Fruit fly (Drosophila melanogaster) whole organism, prepupa: ENCODE measurements around the gene CG9515.

Experiments used
- Blimp-1 ChIP-seq: fragments of 200-800 bp; sonication (Bioruptor generic); optimal IDR thresholded peaks from 3 replicates; lab custom pipeline; 2017; ENCODE audit warnings: missing biosample characterization, missing genetic modification characterization, mild to moderate bottlenecking, moderate library complexity, missing genetic modification reagents
- CG11294 ChIP-seq: fragments of 200-800 bp; sonication (Bioruptor generic); IDR thresholded peaks from 2 replicates; pipeline ENCODE4 v1.3.6; 2022; ENCODE audit warnings: missing biosample characterization, missing genetic modification characterization
- CG11762 ChIP-seq: fragments of 200-800 bp; sonication (Bioruptor generic); optimal IDR thresholded peaks from 3 replicates; lab custom pipeline; 2016; ENCODE audit warnings: missing biosample characterization, missing genetic modification characterization; ENCODE audit not compliant: insufficient read depth
- CG11902 ChIP-seq: fragments of 200-800 bp; sonication (Bioruptor generic); optimal IDR thresholded peaks from 3 replicates; lab custom pipeline; 2016; ENCODE audit warnings: missing biosample characterization, missing genetic modification characterization
- CG16779 ChIP-seq: fragments of 200-800 bp; sonication (Bioruptor generic); optimal IDR thresholded peaks from 3 replicates; lab custom pipeline; 2017; ENCODE audit warnings: missing biosample characterization, mild to moderate bottlenecking, missing genetic modification characterization
- CG3919 ChIP-seq: fragments of 200-800 bp; sonication (Bioruptor generic); optimal IDR thresholded peaks from 3 replicates; lab custom pipeline; 2016; ENCODE audit warnings: missing biosample characterization, missing genetic modification characterization
- CG4318 ChIP-seq: fragments of 200-800 bp; sonication (Bioruptor generic); optimal IDR thresholded peaks from 3 replicates; lab custom pipeline; 2017; ENCODE audit warnings: missing biosample characterization, mild to moderate bottlenecking, missing genetic modification characterization
- CG6276 ChIP-seq: fragments of 200-800 bp; sonication (Bioruptor generic); optimal IDR thresholded peaks from 2 replicates; lab custom pipeline; 2017; ENCODE audit warnings: missing biosample characterization, mild to moderate bottlenecking, missing genetic modification characterization
- CG6792 ChIP-seq: fragments of 200-800 bp; sonication (Bioruptor generic); optimal IDR thresholded peaks from 3 replicates; lab custom pipeline; 2016; ENCODE audit warnings: missing biosample characterization, missing genetic modification characterization
- CG6808 ChIP-seq: fragments of 200-800 bp; sonication (Bioruptor generic); optimal IDR thresholded peaks from 3 replicates; lab custom pipeline; 2017; ENCODE audit warnings: missing biosample characterization, missing genetic modification characterization, mild to moderate bottlenecking, moderate library complexity, missing genetic modification reagents
- CG6854 ChIP-seq: fragments of 200-800 bp; sonication (Bioruptor generic); optimal IDR thresholded peaks from 2 replicates; lab custom pipeline; 2017; ENCODE audit warnings: missing biosample characterization, mild to moderate bottlenecking, missing genetic modification characterization
- CG7368 ChIP-seq: fragments of 200-800 bp; sonication (Bioruptor generic); optimal IDR thresholded peaks from 3 replicates; lab custom pipeline; 2016; ENCODE audit warnings: missing biosample characterization, missing genetic modification characterization
- CG8632 ChIP-seq: fragments of 200-800 bp; sonication (Bioruptor generic); optimal IDR thresholded peaks from 3 replicates; lab custom pipeline; 2016; ENCODE audit warnings: missing biosample characterization, missing genetic modification characterization
- Eip75B ChIP-seq: fragments of 200-800 bp; sonication (Bioruptor generic); optimal IDR thresholded peaks from 3 replicates; lab custom pipeline; 2016; ENCODE audit warnings: missing biosample characterization, missing genetic modification characterization
- Eip78C ChIP-seq: fragments of 200-800 bp; sonication (Bioruptor generic); peaks from one replicate; lab custom pipeline; 2016; ENCODE audit warnings: missing biosample characterization, missing genetic modification characterization
- Eip93F ChIP-seq: fragments of 200-800 bp; sonication (Bioruptor generic); optimal IDR thresholded peaks from 2 replicates; lab custom pipeline; 2016; ENCODE audit warnings: missing biosample characterization, mild to moderate bottlenecking, missing genetic modification characterization
- Ets21C ChIP-seq: fragments of 200-800 bp; sonication (Bioruptor generic); optimal IDR thresholded peaks from 3 replicates; lab custom pipeline; 2016; ENCODE audit warnings: missing biosample characterization, missing genetic modification characterization
- Ets96B ChIP-seq: fragments of 200-800 bp; optimal IDR thresholded peaks from 2 replicates; lab custom pipeline; 2019; ENCODE audit warnings: missing biosample characterization, mild to moderate bottlenecking, missing genetic modification characterization, moderate library complexity
- Gug ChIP-seq: fragments of 200-800 bp; sonication (Bioruptor generic); IDR thresholded peaks from 2 replicates; pipeline ENCODE4 v1.3.6; 2022; ENCODE audit warnings: missing biosample characterization, missing genetic modification characterization
- Hr4 ChIP-seq: fragments of 200-800 bp; sonication (Bioruptor generic); optimal IDR thresholded peaks from 3 replicates; lab custom pipeline; 2016; ENCODE audit warnings: missing biosample characterization, missing genetic modification characterization
- Lpt ChIP-seq: fragments of 200-800 bp; sonication (Bioruptor generic); optimal IDR thresholded peaks from 3 replicates; lab custom pipeline; 2016; ENCODE audit warnings: missing biosample characterization, missing genetic modification characterization
- Met ChIP-seq: fragments of 200-800 bp; sonication (Bioruptor generic); optimal IDR thresholded peaks from 3 replicates; lab custom pipeline; 2016; ENCODE audit warnings: missing biosample characterization, missing genetic modification characterization
- Smox ChIP-seq: fragments of 200-800 bp; sonication (Bioruptor generic); optimal IDR thresholded peaks from 3 replicates; lab custom pipeline; 2016; ENCODE audit warnings: missing biosample characterization, missing genetic modification characterization
- Sox14 ChIP-seq: fragments of 200-800 bp; sonication (Bioruptor generic); optimal IDR thresholded peaks from 3 replicates; lab custom pipeline; 2016; ENCODE audit warnings: missing biosample characterization, missing genetic modification characterization
- Sox15 ChIP-seq: fragments of 200-800 bp; sonication (Bioruptor generic); optimal IDR thresholded peaks from 3 replicates; lab custom pipeline; 2016; ENCODE audit warnings: missing biosample characterization, missing genetic modification characterization
- achi ChIP-seq: fragments of 200-800 bp; sonication (Bioruptor generic); optimal IDR thresholded peaks from 3 replicates; lab custom pipeline; 2016; ENCODE audit warnings: missing biosample characterization, missing genetic modification characterization
- cyc ChIP-seq: fragments of 200-800 bp; sonication (Bioruptor generic); optimal IDR thresholded peaks from 3 replicates; lab custom pipeline; 2016; ENCODE audit warnings: missing biosample characterization, missing genetic modification characterization
- dsx ChIP-seq: fragments of 200-800 bp; optimal IDR thresholded peaks from 3 replicates; lab custom pipeline; 2019; ENCODE audit warnings: missing biosample characterization, mild to moderate bottlenecking, missing genetic modification characterization, moderate library complexity; ENCODE audit not compliant: poor library complexity, severe bottlenecking
- fd59A ChIP-seq: fragments of 200-800 bp; sonication (Bioruptor generic); optimal IDR thresholded peaks from 2 replicates; lab custom pipeline; 2017; ENCODE audit warnings: missing biosample characterization, mild to moderate bottlenecking, missing genetic modification characterization, missing genetic modification reagents
- fd85E ChIP-seq: fragments of 200-800 bp; sonication (Bioruptor generic); optimal IDR thresholded peaks from 3 replicates; lab custom pipeline; 2016; ENCODE audit warnings: missing biosample characterization, missing genetic modification characterization
- net ChIP-seq: fragments of 200-800 bp; sonication (Bioruptor generic); optimal IDR thresholded peaks from 3 replicates; lab custom pipeline; 2016; ENCODE audit warnings: missing biosample characterization, missing genetic modification characterization
- salr ChIP-seq, 2 experiments: fragments of 200-800 bp; sonication (Bioruptor generic); optimal IDR thresholded peaks; 3 replicates each; lab custom pipeline; 2016 to 2018; ENCODE audit warnings: missing biosample characterization in 2 of 2, missing genetic modification characterization in 2 of 2, mild to moderate bottlenecking in 1 of 2
- ss ChIP-seq, 2 experiments: fragments of 200-800 bp; sonication (Bioruptor generic); optimal IDR thresholded peaks; 2 replicates in 1 of 2; 3 replicates in 1 of 2; lab custom pipeline; 2017 to 2018; ENCODE audit warnings: mild to moderate bottlenecking in 2 of 2, missing biosample characterization in 2 of 2, missing genetic modification characterization in 2 of 2, moderate library complexity in 1 of 2
- svp ChIP-seq: fragments of 200-800 bp; sonication (Bioruptor generic); peaks from one replicate; lab custom pipeline; 2016; ENCODE audit warnings: missing biosample characterization, missing genetic modification characterization
- vri ChIP-seq: fragments of 200-800 bp; sonication (Bioruptor generic); optimal IDR thresholded peaks from 3 replicates; lab custom pipeline; 2016; ENCODE audit warnings: missing biosample characterization, mild to moderate bottlenecking, missing genetic modification characterization

The CG9515 gene

DNA sequence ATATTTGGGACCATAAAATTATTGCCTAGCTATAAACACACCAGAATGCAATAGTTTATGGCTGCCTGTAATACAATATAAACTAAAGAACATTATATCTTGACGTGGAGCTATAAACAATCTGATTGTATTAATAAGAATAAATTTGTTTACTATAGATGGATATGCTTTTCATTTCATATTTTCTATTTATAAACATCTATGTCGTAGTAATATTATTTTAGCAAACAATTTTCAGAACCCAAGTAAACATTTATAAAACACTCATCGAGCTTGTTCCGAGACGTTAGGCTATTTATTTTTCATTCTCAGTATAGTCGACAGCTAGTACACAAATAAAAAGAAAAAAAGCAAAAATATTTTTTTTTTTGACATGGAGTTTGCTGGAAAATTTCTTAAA lies 37.3 kb upstream of the CG9515 start, which contains the start of gene CG18662:
TSS of gene CG18662 (plus strand) at position 301 of the 400 bp plus-strand sequence.
- TF ChIP-seq CG6854 (no peak), CG11762 (no peak), fd85E (no peak), Ets21C (GFP tag; lab: Kevin White, UChicago) (no peak), dsx (no peak), net (GFP tag; lab: Kevin White, UChicago) (no peak), Sox14 (GFP tag; lab: Kevin White, UChicago) (no peak), Eip93F (GFP tag; lab: Kevin White, UChicago) (no peak)

dm6 chr2L:8975328-8975727 lies 32.3 kb upstream of the CG9515 start, which contains the start of gene CG9541:
TSS of gene CG9541 (minus strand) at chr2L:8975428.
- TF ChIP-seq CG16779 (tag; lab: Kevin White, UChicago) = no peak
- TF ChIP-seq Blimp-1 (GFP tag; lab: Kevin White, UChicago) = no peak
- TF ChIP-seq CG11294 (GFP tag; lab: Robert Waterston, UW) = no peak
- TF ChIP-seq Lpt = no peak
- no peak for TF ChIP-seq Gug (GFP tag; lab: Robert Waterston, UW)
- no peak for TF ChIP-seq svp (GFP tag; lab: Kevin White, UChicago)
- TF ChIP-seq CG7368 (GFP tag; lab: Kevin White, UChicago) = no peak
- TF ChIP-seq CG6854 = no peak
- TF ChIP-seq, all 60 proteins: peak for 0

- TF ChIP-seq CG16779 (tag; lab: Kevin White, UChicago) (no peak), CG6854 (no peak), CG11902 (GFP tag; lab: Kevin White, UChicago) (no peak), CG4318 (GFP tag; lab: Kevin White, UChicago) (no peak), salr (GFP tag; optimal IDR thresholded peaks at IDR 0.05; lab: Kevin White, UChicago) (no peak), CG11294 (GFP tag; lab: Robert Waterston, UW) (no peak), CG6792 (no peak), svp (GFP tag; lab: Kevin White, UChicago) (no peak), fd59A (no peak), vri (no peak), Eip78C (GFP tag; lab: Kevin White, UChicago) (no peak), achi (no peak), cyc (GFP tag; lab: Kevin White, UChicago) (no peak), Met (GFP tag; lab: Kevin White, UChicago) (no peak), CG6808 (GFP tag; lab: Kevin White, UChicago) (no peak), CG3919 (GFP tag; lab: Kevin White, UChicago) (no peak)
These were observed 31.4 kb upstream of the CG9515 start for dm6 chr2L:8974506-8974905.

- no peak for TF ChIP-seq CG7368 (GFP tag; lab: Kevin White, UChicago)
- no peak for TF ChIP-seq Ets96B
- no peak for TF ChIP-seq Met (GFP tag; lab: Kevin White, UChicago)
- no peak for TF ChIP-seq CG6792
- TF ChIP-seq dsx = no peak
- TF ChIP-seq CG6276 (GFP tag; lab: Kevin White, UChicago) = no peak
- TF ChIP-seq CG11762 = no peak
- no peak for TF ChIP-seq Gug (GFP tag; lab: Robert Waterston, UW)
- TF ChIP-seq ss (GFP tag; optimal IDR thresholded peaks at IDR 0.05; lab: Kevin White, UChicago) = no peak
- TF ChIP-seq Hr4 (GFP tag; lab: Kevin White, UChicago) = no peak
- TF ChIP-seq CG11294 (GFP tag; lab: Robert Waterston, UW) = no peak
- no peak for TF ChIP-seq Ets21C (GFP tag; lab: Kevin White, UChicago)
- TF ChIP-seq CG8632 = no peak
- no peak for TF ChIP-seq Sox15 (GFP tag; lab: Kevin White, UChicago)
- no peak for TF ChIP-seq CG6808 (GFP tag; lab: Kevin White, UChicago)
- no peak for TF ChIP-seq Eip75B (GFP tag; lab: Kevin White, UChicago)
- no peak for TF ChIP-seq Smox (GFP tag; lab: Kevin White, UChicago)
- TF ChIP-seq, all 60 proteins: peak for 0
These were observed 29.8 kb upstream of the CG9515 start for dm6 chr2L:8972905-8973304.
